Worm (Caenorhabditis elegans): Measurements from ENCODE around the gene srlf-10.
A peak's percentile ranks its signal among the peaks of the same experiment; 100 is the strongest.
"Not testable (repeated sequence)": the region's sequence is repeated elsewhere in the genome, so short reads cannot be mapped to it uniquely, and the experiment has no call there.

DNA sequence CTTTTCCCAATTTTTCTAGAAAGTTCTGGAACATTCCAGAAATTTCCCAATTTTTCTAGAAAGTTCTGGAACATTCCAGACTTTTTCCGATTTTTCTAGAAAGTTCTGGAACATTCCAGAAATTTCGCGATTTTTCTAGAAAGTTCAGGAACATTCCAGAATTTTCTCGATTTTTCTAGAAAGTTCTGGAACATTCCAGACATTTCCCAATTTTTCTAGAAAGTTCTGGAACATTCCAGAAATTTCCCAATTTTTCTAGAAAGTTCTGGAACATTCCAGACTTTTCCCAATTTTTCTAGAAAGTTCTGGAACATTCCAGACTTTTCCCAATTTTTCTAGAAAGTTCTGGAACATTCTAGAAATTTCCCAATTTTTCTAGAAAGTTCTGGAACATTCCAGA is 45.4 kb downstream of the srlf-10 start:
- not testable (repeated sequence) for TF ChIP-seq ama-1 (optimal IDR thresholded peaks at IDR 0.05); ceh-13 (GFP tag; optimal IDR thresholded peaks at IDR 0.05); hmg-4 (GFP tag; optimal IDR thresholded peaks at IDR 0.05); F13C5.2 (tag; optimal IDR thresholded peaks at IDR 0.05); scrt-1 (GFP tag; IDR thresholded peaks at IDR 0.05); tra-4 (tag; optimal IDR thresholded peaks at IDR 0.05); sea-1 (GFP tag; conservative IDR thresholded peaks at IDR 0.05); flt-1 (GFP tag; IDR thresholded peaks at IDR 0.05); tbx-37 (GFP tag; conservative IDR thresholded peaks at IDR 0.05); B0310.2 (tag; optimal IDR thresholded peaks at IDR 0.05); aly-1 (tag; optimal IDR thresholded peaks at IDR 0.05); ceh-36 (tag; optimal IDR thresholded peaks at IDR 0.05)
- TF ChIP-seq tbx-11 (GFP tag; IDR thresholded peaks at IDR 0.05) (peak; percentile 25; the same call in 1 of the 2 replicates), pes-1 (GFP tag; IDR thresholded peaks at IDR 0.05) (peak; percentile 39; the same call in 1 of the 2 replicates)

Measured in whole organism, early embryonic.